Worm (Caenorhabditis elegans) whole organism, early embryonic: ENCODE data around the gene clec-258.

ENCODE experiments used
- B0310.2 ChIP-seq: sonication (generic microtip); optimal IDR thresholded peaks from 2 replicates; lab custom pipeline; 2016; ENCODE audit warnings: mild to moderate bottlenecking, missing genetic modification characterization, missing compliant biosample characterization
- F13C5.2 ChIP-seq: sonication (generic microtip); optimal IDR thresholded peaks from 2 replicates; lab custom pipeline; 2017; ENCODE audit warnings: mild to moderate bottlenecking, missing genetic modification characterization, inconsistent platforms, missing compliant biosample characterization
- aly-1 ChIP-seq: sonication (generic microtip); optimal IDR thresholded peaks from 2 replicates; lab custom pipeline; 2016; ENCODE audit warnings: missing genetic modification characterization, missing compliant biosample characterization
- ama-1 ChIP-seq: fragments of 150-350 bp; optimal IDR thresholded peaks from 2 replicates; lab custom pipeline; 2014
- ceh-13 ChIP-seq: fragments of 200-800 bp; sonication (Bioruptor generic); optimal IDR thresholded peaks from 2 replicates; lab custom pipeline; 2018; ENCODE audit warnings: mild to moderate bottlenecking, missing genetic modification characterization, missing compliant biosample characterization
- ceh-36 ChIP-seq: sonication (generic microtip); optimal IDR thresholded peaks from 2 replicates; lab custom pipeline; 2016; ENCODE audit warnings: missing genetic modification characterization, inconsistent platforms, missing compliant biosample characterization
- ets-7 ChIP-seq: sonication (generic microtip); optimal IDR thresholded peaks from 2 replicates; lab custom pipeline; 2016; ENCODE audit warnings: missing genotype, missing genetic modification characterization, missing compliant biosample characterization
- flt-1 ChIP-seq: fragments of 200-800 bp; sonication (Bioruptor generic); IDR thresholded peaks from 2 replicates; pipeline ENCODE4 v1.3.6; 2022; ENCODE audit warnings: missing genetic modification characterization, missing compliant biosample characterization
- hmbx-1 ChIP-seq: sonication (generic microtip); optimal IDR thresholded peaks from 2 replicates; lab custom pipeline; 2016; ENCODE audit warnings: mild to moderate bottlenecking, missing genetic modification characterization, missing compliant biosample characterization
- hmg-4 ChIP-seq: fragments of 200-800 bp; sonication (Bioruptor generic); optimal IDR thresholded peaks from 2 replicates; lab custom pipeline; 2018; ENCODE audit warnings: mild to moderate bottlenecking, missing genetic modification characterization, missing compliant biosample characterization
- hnd-1 ChIP-seq: sonication (generic microtip); optimal IDR thresholded peaks from 2 replicates; lab custom pipeline; 2016; ENCODE audit warnings: missing genetic modification characterization, missing compliant biosample characterization
- pes-1 ChIP-seq: fragments of 200-800 bp; sonication (Bioruptor generic); IDR thresholded peaks from 2 replicates; pipeline ENCODE4 v1.3.6; 2022; ENCODE audit warnings: missing genetic modification reagents, missing genetic modification characterization, missing compliant biosample characterization
- scrt-1 ChIP-seq: fragments of 200-800 bp; sonication (Bioruptor generic); IDR thresholded peaks from 2 replicates; pipeline ENCODE4 v1.3.6; 2022; ENCODE audit warnings: missing genetic modification characterization, missing compliant biosample characterization
- sea-1 ChIP-seq: fragments of 200-800 bp; sonication (Bioruptor generic); conservative IDR thresholded peaks from 2 replicates; pipeline ENCODE4 v1.3.6; 2022; ENCODE audit warnings: missing genetic modification characterization, missing compliant biosample characterization
- tbx-11 ChIP-seq: fragments of 200-800 bp; sonication (Bioruptor generic); IDR thresholded peaks from 2 replicates; pipeline ENCODE4 v1.3.6; 2022; ENCODE audit warnings: missing genetic modification characterization, missing compliant biosample characterization
- tbx-37 ChIP-seq: fragments of 200-800 bp; sonication (Bioruptor generic); conservative IDR thresholded peaks from 2 replicates; pipeline ENCODE4 v1.3.6; 2022; ENCODE audit warnings: missing genetic modification reagents, missing genetic modification characterization, missing compliant biosample characterization
- tra-4 ChIP-seq: sonication (generic microtip); optimal IDR thresholded peaks from 2 replicates; lab custom pipeline; 2017; ENCODE audit warnings: missing genetic modification characterization, missing compliant biosample characterization

Gene clec-258

ce11 chrV:19788360-19788759, at the start of gene clec-258:
clec-258 (plus strand) TSS chrV:19788440.
- TF ChIP-seq flt-1 (no peak), ceh-13 (GFP tag; lab: Kevin White, UChicago) (no peak), aly-1 (tag; lab: Kevin White, UChicago) (no peak), B0310.2 (tag; lab: Kevin White, UChicago) (no peak), hmbx-1 (tag; lab: Kevin White, UChicago) (no peak)

ce11 chrV:19741034-19741433, 47.2 kb upstream of the clec-258 start, which contains the start of gene W04E12.2:
W04E12.2 (minus strand) TSS chrV:19741134.
- TF ChIP-seq F13C5.2 (tag; lab: Kevin White, UChicago) (no peak), tbx-37 (GFP tag; lab: Robert Waterston, UW) (no peak), ets-7 (tag; lab: Kevin White, UChicago) (no peak), ceh-13 (GFP tag; lab: Kevin White, UChicago) (no peak), tra-4 (tag; lab: Kevin White, UChicago) (no peak), hmbx-1 (tag; lab: Kevin White, UChicago) (no peak), pes-1 (no peak), ama-1 (lab: Kevin White, UChicago) (no peak), hmg-4 (no peak), tbx-11 (GFP tag; lab: Robert Waterston, UW) (no peak)

ce11 chrV:19741651-19742050, 46.6 kb upstream of the clec-258 start, which contains the start of gene W04E12.3:
W04E12.3 (plus strand) TSS chrV:19741951.
- TF ChIP-seq ceh-13 (GFP tag; lab: Kevin White, UChicago) = no peak
- TF ChIP-seq hmg-4 = no peak
- TF ChIP-seq F13C5.2 (tag; lab: Kevin White, UChicago) = no peak
- TF ChIP-seq tra-4 (tag; lab: Kevin White, UChicago) = no peak
- TF ChIP-seq ceh-36 (tag; lab: Kevin White, UChicago) = no peak
- no peak for TF ChIP-seq ama-1 (lab: Kevin White, UChicago)
- TF ChIP-seq hmbx-1 (tag; lab: Kevin White, UChicago) = no peak
- TF ChIP-seq ets-7 (tag; lab: Kevin White, UChicago) = no peak
- no peak for TF ChIP-seq B0310.2 (tag; lab: Kevin White, UChicago)
- no peak for TF ChIP-seq scrt-1
- TF ChIP-seq aly-1 (tag; lab: Kevin White, UChicago) = no peak
- no peak for TF ChIP-seq hnd-1 (tag; lab: Kevin White, UChicago)
- TF ChIP-seq flt-1 = no peak
- no peak for TF ChIP-seq pes-1
- no peak for TF ChIP-seq tbx-37 (GFP tag; lab: Robert Waterston, UW)
- TF ChIP-seq sea-1 = no peak
- TF ChIP-seq tbx-11 (GFP tag; lab: Robert Waterston, UW) = no peak

- TF ChIP-seq scrt-1 (no peak), tbx-11 (GFP tag; lab: Robert Waterston, UW) (no peak), ceh-36 (tag; lab: Kevin White, UChicago) (no peak), ama-1 (lab: Kevin White, UChicago) (no peak), tra-4 (tag; lab: Kevin White, UChicago) (no peak), hnd-1 (tag; lab: Kevin White, UChicago) (no peak), ets-7 (tag; lab: Kevin White, UChicago) (no peak), tbx-37 (GFP tag; lab: Robert Waterston, UW) (no peak), sea-1 (no peak), hmbx-1 (tag; lab: Kevin White, UChicago) (no peak), B0310.2 (tag; lab: Kevin White, UChicago) (no peak), F13C5.2 (tag; lab: Kevin White, UChicago) (no peak), flt-1 (no peak), ceh-13 (GFP tag; lab: Kevin White, UChicago) (no peak), pes-1 (no peak), aly-1 (tag; lab: Kevin White, UChicago) (no peak)
Measured at ce11 chrV:19743305-19743704, 44.9 kb upstream of the clec-258 start, which contains the start of gene W04E12.4. W04E12.4 (plus strand) TSS chrV:19743605.

- TF ChIP-seq sea-1 = 0 out of 2 replicates have a peak, but pooled peaks have one; percentile 32
- TF ChIP-seq pes-1 = no peak
Measured at ce11 chrV:19743794-19744193, 44.4 kb upstream of the clec-258 start.

ce11 chrV:19744210-19744609, 44.0 kb upstream of the clec-258 start:
- TF ChIP-seq pes-1 (no peak), sea-1 (no peak), tra-4 (tag; lab: Kevin White, UChicago) (no peak), hmg-4 (no peak), ceh-36 (tag; lab: Kevin White, UChicago) (no peak), flt-1 (no peak), hmbx-1 (tag; lab: Kevin White, UChicago) (no peak), ama-1 (lab: Kevin White, UChicago) (no peak), B0310.2 (tag; lab: Kevin White, UChicago) (no peak)

ce11 chrV:19745852-19746251, 42.4 kb upstream of the clec-258 start, which contains the start of gene W04E12.5:
W04E12.5 (plus strand) TSS chrV:19746152.
- TF ChIP-seq scrt-1 (no peak), ets-7 (tag; lab: Kevin White, UChicago) (no peak), tbx-11 (GFP tag; lab: Robert Waterston, UW) (no peak), tra-4 (tag; lab: Kevin White, UChicago) (no peak), hmbx-1 (tag; lab: Kevin White, UChicago) (no peak), sea-1 (no peak), hmg-4 (no peak), flt-1 (no peak), pes-1 (no peak), aly-1 (tag; lab: Kevin White, UChicago) (no peak), ceh-13 (GFP tag; lab: Kevin White, UChicago) (no peak), B0310.2 (tag; lab: Kevin White, UChicago) (no peak), F13C5.2 (tag; lab: Kevin White, UChicago) (no peak), ama-1 (lab: Kevin White, UChicago) (no peak), tbx-37 (GFP tag; lab: Robert Waterston, UW) (no peak)

- no peak for TF ChIP-seq ceh-13 (GFP tag; lab: Kevin White, UChicago)
- peak; percentile 81 for TF ChIP-seq ceh-36 (tag; lab: Kevin White, UChicago)
Measured at ce11 chrV:19747144-19747543, 41.1 kb upstream of the clec-258 start.
